Fruit fly (Drosophila melanogaster) Kc167 (cell line): Measurements from ENCODE around the gene TrpRS-m.
"Not testable (repeated sequence)": the region's sequence is repeated elsewhere in the genome, so short reads cannot be mapped to it uniquely, and the experiment has no call there.

Experiments used
- psq ChIP-seq: fragments of >200 bp; optimal IDR thresholded peaks from 2 replicates; lab custom pipeline; 2017; ENCODE audit warnings: missing external identifiers
- ttk ChIP-seq: sonication (Bioruptor generic); optimal IDR thresholded peaks from 2 replicates; lab custom pipeline; 2017; ENCODE audit warnings: missing external identifiers

DNA sequence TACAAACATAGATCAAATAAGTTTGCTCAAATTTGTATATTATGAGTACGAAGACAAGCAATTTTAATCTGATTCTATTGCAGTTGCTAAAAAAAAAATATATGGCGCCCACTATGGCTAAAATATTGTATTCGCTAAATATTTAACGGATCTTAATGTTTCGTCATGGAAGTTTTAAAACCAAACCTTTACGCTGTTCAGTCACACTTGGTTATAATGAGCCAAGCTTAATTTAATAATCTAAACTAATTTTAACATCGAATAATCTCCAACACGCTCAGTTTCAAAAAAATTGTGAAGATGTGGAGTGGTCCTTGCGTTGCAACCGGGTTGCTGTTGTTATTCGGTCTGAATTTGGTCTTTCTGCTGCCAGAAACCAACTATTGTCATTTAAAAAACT is 8.6 kb downstream of the TrpRS-m start, which contains the start of gene CG34002:
- TF ChIP-seq ttk, psq (lab: Kevin White, UChicago): not testable (repeated sequence)
